Fruit fly (Drosophila melanogaster) whole organism, pupa: ENCODE results near the gene Hers.

Experiments used
- CG14655 ChIP-seq: fragments of 200-800 bp; sonication (Bioruptor generic); optimal IDR thresholded peaks from 3 replicates; lab custom pipeline; 2017; ENCODE audit warnings: mild to moderate bottlenecking, missing biosample characterization, missing genetic modification reagents, missing genetic modification characterization
- CG15710 ChIP-seq: fragments of 200-800 bp; sonication (Bioruptor generic); optimal IDR thresholded peaks from 2 replicates; lab custom pipeline; 2018; ENCODE audit warnings: missing biosample characterization, mild to moderate bottlenecking, missing genetic modification characterization, moderate library complexity
- CG17806 ChIP-seq: fragments of 200-800 bp; sonication (Bioruptor generic); optimal IDR thresholded peaks from 2 replicates; lab custom pipeline; 2018; ENCODE audit warnings: missing biosample characterization, mild to moderate bottlenecking, missing genetic modification characterization, moderate library complexity
- CG8159 ChIP-seq: fragments of 200-800 bp; sonication (Bioruptor generic); optimal IDR thresholded peaks from 3 replicates; lab custom pipeline; 2018; ENCODE audit warnings: missing biosample characterization, mild to moderate bottlenecking, missing genetic modification characterization, moderate library complexity
- CG9948 ChIP-seq: fragments of 200-800 bp; sonication (Bioruptor generic); optimal IDR thresholded peaks from 2 replicates; lab custom pipeline; 2018; ENCODE audit warnings: missing biosample characterization, mild to moderate bottlenecking, missing genetic modification characterization, moderate library complexity
- EcR ChIP-seq: fragments of 200-800 bp; sonication (Bioruptor generic); optimal IDR thresholded peaks from 3 replicates; lab custom pipeline; 2019; ENCODE audit warnings: missing biosample characterization, missing genetic modification characterization, mild to moderate bottlenecking, moderate library complexity, missing genetic modification reagents
- Ets98B ChIP-seq: fragments of 200-800 bp; sonication (Bioruptor generic); IDR thresholded peaks from 2 replicates; pipeline ENCODE4 v1.3.6; 2022; ENCODE audit warnings: missing biosample characterization, missing genetic modification characterization
- Snoo ChIP-seq: fragments of 200-800 bp; sonication (Bioruptor generic); optimal IDR thresholded peaks from 3 replicates; lab custom pipeline; 2017; ENCODE audit warnings: missing biosample characterization, mild to moderate bottlenecking, missing genetic modification characterization, inconsistent platforms
- rn ChIP-seq: fragments of 200-800 bp; sonication (Bioruptor generic); IDR thresholded peaks from 2 replicates; pipeline ENCODE4 v1.3.6; 2022; ENCODE audit warnings: missing biosample characterization, missing genetic modification characterization

DNA sequence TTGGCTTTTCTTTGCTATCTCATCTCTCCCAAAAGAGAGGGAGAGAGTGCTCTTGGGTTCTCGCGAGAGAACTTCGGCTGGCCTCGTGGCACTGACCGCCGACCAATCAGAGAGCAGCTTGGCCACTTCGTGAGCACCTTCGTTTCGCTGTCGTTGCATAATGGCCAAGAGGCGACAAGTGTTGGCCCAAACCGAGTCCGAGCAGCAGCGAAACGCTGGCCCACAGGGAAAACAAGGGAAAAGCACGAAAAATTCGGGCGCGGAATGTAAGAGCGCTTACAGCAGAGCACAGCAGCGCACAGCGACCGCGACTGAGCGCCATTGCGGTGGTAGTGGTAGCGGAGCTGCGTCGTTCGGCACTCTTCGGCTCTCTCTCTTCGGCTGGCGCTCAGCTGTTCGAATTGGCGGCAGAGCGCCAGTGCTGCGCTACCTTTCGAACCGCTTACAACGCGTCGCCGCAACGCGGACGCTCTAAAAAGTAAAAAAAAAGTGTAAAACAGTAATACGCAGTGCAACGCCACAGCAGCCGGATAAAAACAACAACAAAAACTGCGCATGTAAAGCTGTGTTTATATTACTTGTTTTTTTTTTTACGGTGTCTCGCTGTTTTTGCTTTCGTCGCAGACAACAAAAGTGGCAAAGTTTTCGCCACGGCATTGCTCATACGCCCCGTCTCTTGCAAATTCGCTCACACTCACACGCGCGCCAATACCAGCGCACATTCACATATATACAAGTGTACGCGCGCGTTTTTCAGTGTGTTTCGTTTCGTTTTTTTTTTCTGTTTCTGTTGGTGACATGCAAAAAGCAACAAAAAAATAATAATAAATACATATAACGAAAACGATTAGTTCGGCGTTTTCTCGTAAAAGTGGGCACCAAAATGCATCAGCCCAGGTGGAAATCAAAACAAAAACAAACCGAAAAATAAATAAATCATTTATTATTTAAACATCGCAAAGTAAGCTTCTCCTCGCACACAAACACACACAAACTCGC, 21.3 kb downstream of the Hers start:
- peak; percentile 55 for TF ChIP-seq CG8159 (tag; lab: Kevin White, UChicago)
- peak; percentile 62 for TF ChIP-seq Ets98B (GFP tag; lab: Robert Waterston, UW)
- peak; percentile 67 for TF ChIP-seq CG14655 (GFP tag; lab: Kevin White, UChicago)
- peak; percentile 66 for TF ChIP-seq Snoo (tag; lab: Kevin White, UChicago)
- peak; percentile 24 for TF ChIP-seq CG17806
- peak; percentile 52; the same call in 1 of the 2 replicates for TF ChIP-seq rn (GFP tag; lab: Robert Waterston, UW)
- no peak for TF ChIP-seq CG9948 (tag; lab: Kevin White, UChicago)
- peak; percentile 50 for TF ChIP-seq CG15710 (tag; lab: Kevin White, UChicago)
- peak; percentile 62 for TF ChIP-seq EcR (GFP tag; lab: Kevin White, UChicago)
